Worm (Caenorhabditis elegans) whole organism, L4 larva: ENCODE data around the gene F09E5.11.

Source experiments
- D1046.2 ChIP-seq: fragments of 200-800 bp; sonication (Bioruptor generic); IDR thresholded peaks from 2 replicates; pipeline ENCODE4 v1.3.6; 2022; ENCODE audit warnings: missing genetic modification characterization, missing compliant biosample characterization
- F10B5.3 ChIP-seq: sonication (generic microtip); optimal IDR thresholded peaks from 2 replicates; lab custom pipeline; 2016; ENCODE audit warnings: mild to moderate bottlenecking, missing genetic modification characterization, missing compliant biosample characterization
- T26A8.4 ChIP-seq: fragments of 200-800 bp; sonication (Bioruptor generic); IDR thresholded peaks from 2 replicates; pipeline ENCODE4 v1.3.6; 2022; ENCODE audit warnings: missing genetic modification characterization, missing compliant biosample characterization
- Y48G9A.11 ChIP-seq: fragments of 200-800 bp; sonication (Bioruptor generic); IDR thresholded peaks from 2 replicates; pipeline ENCODE4 v1.3.6; 2022; ENCODE audit warnings: missing genetic modification reagents, missing genetic modification characterization, missing compliant biosample characterization
- ZK546.5 ChIP-seq, 2 experiments: sonication (generic microtip); optimal IDR thresholded peaks; 2 replicates each; lab custom pipeline; 2017; ENCODE audit warnings: missing biosample characterization in 2 of 2, missing genetic modification characterization in 2 of 2
- aha-1 ChIP-seq: fragments of 150-350 bp; peaks from one replicate; lab custom pipeline; 2014; ENCODE audit warnings: missing biosample characterization, missing genetic modification characterization
- arid-1 ChIP-seq: fragments of 200-800 bp; sonication (Bioruptor generic); conservative IDR thresholded peaks from 2 replicates; pipeline ENCODE4 v1.3.6; 2022; ENCODE audit warnings: missing genetic modification reagents, missing genetic modification characterization, missing compliant biosample characterization
- attf-4 ChIP-seq: sonication (generic microtip); optimal IDR thresholded peaks from 3 replicates; lab custom pipeline; 2017; ENCODE audit warnings: missing biosample characterization, missing genetic modification characterization
- ceh-20 ChIP-seq: fragments of 200-800 bp; sonication (Bioruptor generic); IDR thresholded peaks from 2 replicates; pipeline ENCODE4 v1.3.6; 2022; ENCODE audit warnings: missing genetic modification reagents, missing genetic modification characterization, missing compliant biosample characterization
- ceh-44 ChIP-seq: fragments of 200-800 bp; sonication (Bioruptor generic); IDR thresholded peaks from 2 replicates; pipeline ENCODE4 v1.3.6; 2022; ENCODE audit warnings: missing genetic modification reagents, missing genetic modification characterization, missing compliant biosample characterization
- ceh-62 ChIP-seq: sonication (generic microtip); optimal IDR thresholded peaks from 2 replicates; lab custom pipeline; 2017; ENCODE audit warnings: missing biosample characterization, missing genetic modification characterization
- ces-1 ChIP-seq: fragments of 150-350 bp; sonication (generic microtip); optimal IDR thresholded peaks from 4 replicates; lab custom pipeline; 2014; ENCODE audit warnings: missing biosample characterization, missing genetic modification reagents, missing genetic modification characterization
- cey-2 ChIP-seq: sonication (generic microtip); optimal IDR thresholded peaks from 3 replicates; lab custom pipeline; 2017; ENCODE audit warnings: missing genetic modification characterization, mild to moderate bottlenecking, missing compliant biosample characterization, antibody characterized with exemption, borderline replicate concordance; ENCODE audit not compliant: insufficient read depth
- ctbp-1 ChIP-seq: fragments of 200-800 bp; sonication (Bioruptor generic); IDR thresholded peaks from 2 replicates; pipeline ENCODE4 v1.3.6; 2022; ENCODE audit warnings: missing genetic modification reagents, missing genetic modification characterization, missing compliant biosample characterization
- dve-1 ChIP-seq: sonication (generic microtip); optimal IDR thresholded peaks from 2 replicates; lab custom pipeline; 2017; ENCODE audit warnings: antibody characterized with exemption, mild to moderate bottlenecking, missing genetic modification characterization, missing compliant biosample characterization; ENCODE audit not compliant: insufficient read depth
- egl-43 ChIP-seq: fragments of 200-800 bp; sonication (Bioruptor generic); IDR thresholded peaks from 2 replicates; pipeline ENCODE4 v1.3.6; 2022; ENCODE audit warnings: missing genetic modification reagents, missing genetic modification characterization, missing compliant biosample characterization
- hif-1 ChIP-seq, 2 experiments: sonication (generic microtip); optimal IDR thresholded peaks; 2 replicates each; lab custom pipeline; 2016 to 2017; ENCODE audit warnings: missing compliant biosample characterization in 2 of 2, missing genetic modification characterization in 2 of 2, missing genetic modification reagents in 2 of 2, missing genotype in 2 of 2, mild to moderate bottlenecking in 1 of 2
- hlh-30 ChIP-seq: sonication (generic microtip); optimal IDR thresholded peaks from 2 replicates; lab custom pipeline; 2017; ENCODE audit warnings: antibody characterized with exemption, mild to moderate bottlenecking, missing genetic modification characterization, missing compliant biosample characterization; ENCODE audit not compliant: insufficient read depth
- lin-1 ChIP-seq: fragments of 200-800 bp; sonication (Bioruptor generic); IDR thresholded peaks from 2 replicates; pipeline ENCODE4 v1.3.6; 2022; ENCODE audit warnings: missing genetic modification reagents, missing genetic modification characterization, missing compliant biosample characterization
- lin-13 ChIP-seq: fragments of 150-350 bp; optimal IDR thresholded peaks from 2 replicates; lab custom pipeline; 2014; ENCODE audit warnings: missing biosample characterization, missing genetic modification reagents, missing genetic modification characterization
- lin-29 ChIP-seq: fragments of 200-800 bp; sonication (Bioruptor generic); IDR thresholded peaks from 2 replicates; pipeline ENCODE4 v1.3.6; 2022; ENCODE audit warnings: missing genetic modification reagents, missing genetic modification characterization, missing compliant biosample characterization
- lsy-2 ChIP-seq, 2 experiments: fragments of 150-350 bp in 1 of 2; sonication (generic microtip) in 1 of 2; optimal IDR thresholded peaks; 2 replicates each; lab custom pipeline; 2014 to 2017; ENCODE audit warnings: missing biosample characterization in 2 of 2, missing genetic modification characterization in 2 of 2
- madf-9 ChIP-seq: fragments of 200-800 bp; sonication (Bioruptor generic); conservative IDR thresholded peaks from 2 replicates; pipeline ENCODE4 v1.3.6; 2022; ENCODE audit warnings: missing genetic modification reagents, missing genetic modification characterization, missing compliant biosample characterization
- mdl-1 ChIP-seq, 2 experiments: fragments of 150-350 bp in 1 of 2; sonication (generic microtip) in 1 of 2; optimal IDR thresholded peaks; 2 replicates each; lab custom pipeline; 2014 to 2017; ENCODE audit warnings: missing biosample characterization in 2 of 2, missing genetic modification characterization in 2 of 2
- mdt-29 ChIP-seq: fragments of 200-800 bp; sonication (Bioruptor generic); IDR thresholded peaks from 2 replicates; pipeline ENCODE4 v1.3.6; 2022; ENCODE audit warnings: missing genetic modification reagents, missing genetic modification characterization, missing compliant biosample characterization
- mep-1 ChIP-seq: fragments of 150-350 bp; sonication (generic microtip); optimal IDR thresholded peaks from 3 replicates; lab custom pipeline; 2014; ENCODE audit warnings: missing biosample characterization, missing genetic modification characterization
- mes-2 ChIP-seq: sonication (generic microtip); optimal IDR thresholded peaks from 2 replicates; lab custom pipeline; 2016; ENCODE audit warnings: missing genotype, mild to moderate bottlenecking, missing genetic modification characterization, missing compliant biosample characterization; ENCODE audit not compliant: poor library complexity, severe bottlenecking
- nhr-10 ChIP-seq: fragments of 150-350 bp; optimal IDR thresholded peaks from 2 replicates; lab custom pipeline; 2014; ENCODE audit warnings: missing biosample characterization, missing genetic modification characterization
- nhr-11 ChIP-seq: fragments of 150-350 bp; optimal IDR thresholded peaks from 2 replicates; lab custom pipeline; 2014; ENCODE audit warnings: missing biosample characterization, missing genetic modification characterization
- nhr-41 ChIP-seq: fragments of 200-800 bp; sonication (Bioruptor generic); IDR thresholded peaks from 2 replicates; pipeline ENCODE4 v1.3.6; 2022; ENCODE audit warnings: missing genetic modification reagents, missing genetic modification characterization, missing compliant biosample characterization
- nhr-42 ChIP-seq: fragments of 200-800 bp; sonication (Bioruptor generic); IDR thresholded peaks from 2 replicates; pipeline ENCODE4 v1.3.6; 2022; ENCODE audit warnings: missing genetic modification characterization, missing compliant biosample characterization
- nhr-48 ChIP-seq: sonication (generic microtip); optimal IDR thresholded peaks from 2 replicates; lab custom pipeline; 2016; ENCODE audit warnings: mild to moderate bottlenecking, missing genetic modification characterization, missing compliant biosample characterization
- nhr-6 ChIP-seq: fragments of 150-350 bp; optimal IDR thresholded peaks from 2 replicates; lab custom pipeline; 2014; ENCODE audit warnings: missing biosample characterization, missing genetic modification characterization
- nhr-77 ChIP-seq: fragments of 150-350 bp; optimal IDR thresholded peaks from 2 replicates; lab custom pipeline; 2014; ENCODE audit warnings: missing biosample characterization, missing genetic modification characterization
- pha-4 ChIP-seq, 2 experiments: fragments of 150-350 bp in 1 of 2; fragments of 200-800 bp in 1 of 2; sonication (Bioruptor generic) in 1 of 2; IDR thresholded peaks in 1 of 2; optimal IDR thresholded peaks in 1 of 2; 2 replicates each; pipeline versions ENCODE4 v1.3.6 to Lab custom; 2014 to 2022; ENCODE audit warnings: missing genetic modification characterization in 2 of 2, missing genetic modification reagents in 2 of 2, missing biosample characterization in 1 of 2, missing compliant biosample characterization in 1 of 2
- pqm-1 ChIP-seq: sonication (generic microtip); optimal IDR thresholded peaks from 2 replicates; lab custom pipeline; 2017; ENCODE audit warnings: missing biosample characterization, missing genetic modification characterization
- set-16 ChIP-seq: fragments of 200-800 bp; sonication (Bioruptor generic); IDR thresholded peaks from 2 replicates; pipeline ENCODE4 v1.3.6; 2022; ENCODE audit warnings: missing genetic modification reagents, missing genetic modification characterization, missing compliant biosample characterization
- snpc-1.2 ChIP-seq: fragments of 200-800 bp; sonication (Bioruptor generic); IDR thresholded peaks from 2 replicates; pipeline ENCODE4 v1.3.6; 2022; ENCODE audit warnings: missing genetic modification reagents, missing genetic modification characterization, missing compliant biosample characterization
- snpc-4 ChIP-seq: fragments of 150-350 bp; optimal IDR thresholded peaks from 2 replicates; lab custom pipeline; 2014; ENCODE audit warnings: missing biosample characterization, missing genetic modification characterization
- tra-1 ChIP-seq: fragments of 200-800 bp; sonication (Bioruptor generic); IDR thresholded peaks from 2 replicates; pipeline ENCODE4 v1.3.6; 2022; ENCODE audit warnings: missing genetic modification reagents, missing genetic modification characterization, missing compliant biosample characterization
- unc-39 ChIP-seq: sonication (generic microtip); optimal IDR thresholded peaks from 2 replicates; lab custom pipeline; 2017; ENCODE audit warnings: missing biosample characterization, missing genetic modification characterization
- unc-62 ChIP-seq, 3 experiments: fragments of 150-350 bp in 1 of 3; sonication (generic microtip); optimal IDR thresholded peaks in 2 of 3; peaks in 1 of 3; 1 replicate in 1 of 3; 2 replicates in 2 of 3; lab custom pipeline; 2014 to 2017; ENCODE audit warnings: missing biosample characterization in 3 of 3, missing genetic modification characterization in 3 of 3, missing genetic modification reagents in 3 of 3, missing genotype in 1 of 3
- vab-7 ChIP-seq: fragments of 200-800 bp; sonication (Bioruptor generic); IDR thresholded peaks from 2 replicates; pipeline ENCODE4 v1.3.6; 2022; ENCODE audit warnings: missing genetic modification reagents, missing genetic modification characterization, missing compliant biosample characterization
- zag-1 ChIP-seq: fragments of 150-350 bp; optimal IDR thresholded peaks from 2 replicates; lab custom pipeline; 2014; ENCODE audit warnings: missing biosample characterization, missing genetic modification characterization
- zfp-3 ChIP-seq: fragments of 200-800 bp; sonication (Bioruptor generic); conservative IDR thresholded peaks from 2 replicates; pipeline ENCODE4 v1.3.6; 2022; ENCODE audit warnings: missing genetic modification reagents, missing genetic modification characterization, missing compliant biosample characterization
- ztf-11 ChIP-seq: fragments of 150-350 bp; optimal IDR thresholded peaks from 2 replicates; lab custom pipeline; 2014; ENCODE audit warnings: missing biosample characterization, missing genetic modification characterization
- ztf-7 ChIP-seq: fragments of 150-350 bp; optimal IDR thresholded peaks from 2 replicates; lab custom pipeline; 2014; ENCODE audit warnings: missing biosample characterization, missing genetic modification characterization

Gene F09E5.11

ce11 chrII:5340672-5341568 is 17.1 kb downstream of the F09E5.11 start:
- TF ChIP-seq hif-1 (tag; optimal IDR thresholded peaks at IDR 0.05; lab: Kevin White, UChicago) = peak in 1 of 2 experiments; percentile 33
- TF ChIP-seq lin-29 (GFP tag; lab: Robert Waterston, UW) = 0 out of 2 replicates have a peak, but pooled peaks have one; percentile 15
- no peak for TF ChIP-seq F10B5.3
- TF ChIP-seq ztf-7 (tag; lab: Kevin White, UChicago) = no peak
- no peak for TF ChIP-seq nhr-48 (tag; lab: Kevin White, UChicago)
- no peak for TF ChIP-seq nhr-11 (tag; lab: Kevin White, UChicago)
- TF ChIP-seq vab-7 (GFP tag; lab: Robert Waterston, UW) = no peak
- 0 out of 2 replicates have a peak, but pooled peaks have one; percentile 43 for TF ChIP-seq egl-43
- no peak for TF ChIP-seq Y48G9A.11
- no peak for TF ChIP-seq ZK546.5 (tag; optimal IDR thresholded peaks at IDR 0.05; lab: Kevin White, UChicago)
- 0 out of 2 replicates have a peak, but pooled peaks have one; percentile 12 for TF ChIP-seq ceh-20 (GFP tag; lab: Robert Waterston, UW)
- TF ChIP-seq attf-4 (tag; lab: Kevin White, UChicago) = no peak
- TF ChIP-seq dve-1 (tag; lab: Kevin White, UChicago) = no peak
- TF ChIP-seq hlh-30 (tag; lab: Kevin White, UChicago) = no peak
- no peak for TF ChIP-seq pqm-1 (tag; lab: Kevin White, UChicago)
- no peak for TF ChIP-seq lin-1 (GFP tag; lab: Robert Waterston, UW)
- TF ChIP-seq unc-62 (GFP tag; optimal IDR thresholded peaks at IDR 0.05 in 1 of 2; lab: Kevin White, UChicago) = peak in 1 of 2 experiments; percentile 79
- no peak for TF ChIP-seq unc-62 (tag; optimal IDR thresholded peaks at IDR 0.05; lab: Kevin White, UChicago)
- TF ChIP-seq nhr-42 (GFP tag; lab: Robert Waterston, UW) = no peak
- TF ChIP-seq tra-1 (GFP tag; lab: Robert Waterston, UW) = no peak
- TF ChIP-seq nhr-77 (tag; lab: Kevin White, UChicago) = peak; percentile 43
- TF ChIP-seq mes-2 = peak; percentile 37
- no peak for TF ChIP-seq ces-1 (GFP tag; lab: Kevin White, UChicago)
- no peak for TF ChIP-seq madf-9 (GFP tag; lab: Robert Waterston, UW)
- no peak for TF ChIP-seq snpc-4 (tag; lab: Kevin White, UChicago)
- TF ChIP-seq ceh-44 (GFP tag; lab: Robert Waterston, UW) = no peak
- no peak for TF ChIP-seq nhr-6 (tag; lab: Kevin White, UChicago)
- TF ChIP-seq T26A8.4 (GFP tag; lab: Robert Waterston, UW) = peak; percentile 58
- no peak for TF ChIP-seq mdl-1 (tag; optimal IDR thresholded peaks at IDR 0.05; lab: Kevin White, UChicago)
- no peak for TF ChIP-seq D1046.2 (GFP tag; lab: Robert Waterston, UW)
- TF ChIP-seq snpc-1.2 = no peak
- TF ChIP-seq set-16 (GFP tag; lab: Robert Waterston, UW) = no peak
- TF ChIP-seq ceh-62 (tag; lab: Kevin White, UChicago) = no peak
- no peak for TF ChIP-seq arid-1 (GFP tag; lab: Robert Waterston, UW)
- TF ChIP-seq aha-1 = peak; percentile 92
- no peak for TF ChIP-seq zag-1 (tag; lab: Kevin White, UChicago)
- TF ChIP-seq nhr-10 (tag; lab: Kevin White, UChicago) = peak; percentile 37
- no peak for TF ChIP-seq ztf-11 (tag; lab: Kevin White, UChicago)
- TF ChIP-seq pha-4 (GFP tag; IDR thresholded peaks at IDR 0.05; lab: Robert Waterston, UW) = peak; percentile 37; the same call in 1 of the 2 replicates
- TF ChIP-seq pha-4 (tag; optimal IDR thresholded peaks at IDR 0.05; lab: Kevin White, UChicago) = no peak
- 0 out of 2 replicates have a peak, but pooled peaks have one; percentile 72 for TF ChIP-seq zfp-3
- no peak for TF ChIP-seq cey-2
- TF ChIP-seq lin-13 (GFP tag; lab: Kevin White, UChicago) = no peak
- no peak for TF ChIP-seq unc-39 (tag; lab: Kevin White, UChicago)
- peak; percentile 61; the same call in 1 of the 2 replicates for TF ChIP-seq nhr-41 (GFP tag; lab: Robert Waterston, UW)
- no peak; the same call in 1 of the 2 replicates for TF ChIP-seq ctbp-1 (GFP tag; lab: Robert Waterston, UW)
- no peak for TF ChIP-seq lsy-2 (tag; optimal IDR thresholded peaks at IDR 0.05; lab: Kevin White, UChicago)
- no peak for TF ChIP-seq mdt-29 (GFP tag; lab: Robert Waterston, UW)
- peak; percentile 60 for TF ChIP-seq mep-1 (tag; lab: Kevin White, UChicago)
